Fruit fly (Drosophila melanogaster) whole organism, larva: ENCODE measurements around the gene Polr2C.

ENCODE experiments used
- noc ChIP-seq: fragments of 200-800 bp; sonication (Bioruptor generic); optimal IDR thresholded peaks from 3 replicates; lab custom pipeline; 2019; ENCODE audit warnings: missing biosample characterization, mild to moderate bottlenecking, missing genetic modification characterization, moderate library complexity

Polr2C gene

dm6 chr2L:13833058-13833457, at the start of gene Polr2C, which contains the start of the genes GatC and PolG2:
TSS of gene Polr2C (plus strand) at chr2L:13833337.
TSS of gene GatC (minus strand) at chr2L:13833105.
TSS of gene PolG2 (minus strand) at chr2L:13833105.
- no peak for TF ChIP-seq noc (tag; lab: Kevin White, UChicago)

dm6 chr2L:13784155-13784681, 48.9 kb upstream of the Polr2C start, which contains the start of gene CG16890:
TSS of gene CG16890 (minus strand) at chr2L:13784338.
- peak; percentile 10 for TF ChIP-seq noc (tag; lab: Kevin White, UChicago)

- no peak for TF ChIP-seq noc (tag; lab: Kevin White, UChicago)
Observed at dm6 chr2L:13790715-13791114, 42.4 kb upstream of the Polr2C start, which contains the start of gene CG16863. TSS of gene CG16863 (plus strand) at chr2L:13790959.

dm6 chr2L:13793405-13793804, 39.7 kb upstream of the Polr2C start, which contains the start of gene Sec71:
TSS of gene Sec71 (plus strand) at chr2L:13793521.
- TF ChIP-seq noc (tag; lab: Kevin White, UChicago) = no peak

- TF ChIP-seq noc (tag; lab: Kevin White, UChicago) = peak; percentile 46
Observed at dm6 chr2L:13801166-13801565, 32.0 kb upstream of the Polr2C start.

- TF ChIP-seq noc (tag; lab: Kevin White, UChicago) = no peak
Observed at dm6 chr2L:13802075-13802639, 31.0 kb upstream of the Polr2C start.

- no peak for TF ChIP-seq noc (tag; lab: Kevin White, UChicago)
Observed at dm6 chr2L:13803032-13803661, 30.0 kb upstream of the Polr2C start, which contains the start of gene CAH1. TSS of gene CAH1 (plus strand) at chr2L:13803626.

dm6 chr2L:13803805-13804560, 29.2 kb upstream of the Polr2C start:
- TF ChIP-seq noc (tag; lab: Kevin White, UChicago) = no peak

- TF ChIP-seq noc (tag; lab: Kevin White, UChicago) = no peak
Observed at dm6 chr2L:13804561-13805067, 28.5 kb upstream of the Polr2C start.

- TF ChIP-seq noc (tag; lab: Kevin White, UChicago) = no peak
Observed at dm6 chr2L:13805170-13805569, 28.0 kb upstream of the Polr2C start.

dm6 chr2L:13807097-13807496, 26.0 kb upstream of the Polr2C start:
- peak; percentile 32 for TF ChIP-seq noc (tag; lab: Kevin White, UChicago)

- no peak for TF ChIP-seq noc (tag; lab: Kevin White, UChicago)
Observed at dm6 chr2L:13807959-13808358, 25.2 kb upstream of the Polr2C start.

dm6 chr2L:13811323-13811722, 21.8 kb upstream of the Polr2C start, which contains the start of the genes Adat1 and CG16865:
TSS of gene Adat1 (minus strand) at chr2L:13811474.
TSS of gene CG16865 (plus strand) at chr2L:13811522.
- TF ChIP-seq noc (tag; lab: Kevin White, UChicago) = no peak

- TF ChIP-seq noc (tag; lab: Kevin White, UChicago) = no peak
Observed at dm6 chr2L:13813156-13813555, 20.0 kb upstream of the Polr2C start, which contains the start of gene CG16888. TSS of gene CG16888 (minus strand) at chr2L:13813256.

dm6 chr2L:13813604-13814178, 19.4 kb upstream of the Polr2C start, which contains the start of gene Sos:
TSS of gene Sos (plus strand) at chr2L:13813816.
- TF ChIP-seq noc (tag; lab: Kevin White, UChicago) = no peak
